Fruit fly (Drosophila melanogaster) whole organism, adult: ENCODE data around the gene Polr1E.
A peak's percentile ranks its signal among the peaks of the same experiment; 100 is the strongest.

Experiments
- CG11617 ChIP-seq: fragments of 200-800 bp; sonication (Bioruptor generic); optimal IDR thresholded peaks from 2 replicates; lab custom pipeline; 2017; ENCODE audit warnings: mild to moderate bottlenecking, missing biosample characterization, missing genetic modification reagents, missing genetic modification characterization
- CG12768 ChIP-seq: fragments of 200-800 bp; sonication (Bioruptor generic); optimal IDR thresholded peaks from 2 replicates; lab custom pipeline; 2017; ENCODE audit warnings: missing biosample characterization, missing genetic modification characterization, mild to moderate bottlenecking, moderate library complexity, missing genetic modification reagents
- CG14711 ChIP-seq: fragments of 200-800 bp; sonication (Bioruptor generic); optimal IDR thresholded peaks from 2 replicates; lab custom pipeline; 2018; ENCODE audit warnings: missing biosample characterization, mild to moderate bottlenecking, missing genetic modification characterization, moderate library complexity
- CG1620 ChIP-seq: fragments of 200-800 bp; sonication (Bioruptor generic); optimal IDR thresholded peaks from 2 replicates; lab custom pipeline; 2016; ENCODE audit warnings: missing biosample characterization, missing genetic modification characterization
- CG33017 ChIP-seq: fragments of 200-800 bp; sonication (Bioruptor generic); optimal IDR thresholded peaks from 2 replicates; lab custom pipeline; 2018; ENCODE audit warnings: missing biosample characterization, mild to moderate bottlenecking, missing genetic modification characterization, moderate library complexity
- CG5204 ChIP-seq: fragments of 200-800 bp; sonication (Bioruptor generic); optimal IDR thresholded peaks from 2 replicates; lab custom pipeline; 2016; ENCODE audit warnings: missing biosample characterization, missing genetic modification characterization
- CG7045 ChIP-seq: fragments of 200-800 bp; sonication (Bioruptor generic); optimal IDR thresholded peaks from 2 replicates; lab custom pipeline; 2017; ENCODE audit warnings: missing biosample characterization, mild to moderate bottlenecking, missing genetic modification characterization
- CG7101 ChIP-seq: fragments of 200-800 bp; sonication (Bioruptor generic); optimal IDR thresholded peaks from 2 replicates; lab custom pipeline; 2018; ENCODE audit warnings: missing biosample characterization, mild to moderate bottlenecking, missing genetic modification characterization, moderate library complexity
- Clk ChIP-seq: fragments of 200-800 bp; sonication (Bioruptor generic); optimal IDR thresholded peaks from 2 replicates; lab custom pipeline; 2017; ENCODE audit warnings: missing biosample characterization, missing genetic modification characterization
- Crg-1 ChIP-seq: fragments of 200-800 bp; sonication (Bioruptor generic); optimal IDR thresholded peaks from 2 replicates; lab custom pipeline; 2016; ENCODE audit warnings: missing biosample characterization, missing genetic modification characterization
- Hr96 ChIP-seq: fragments of 200-800 bp; sonication (Bioruptor generic); optimal IDR thresholded peaks from 2 replicates; lab custom pipeline; 2016; ENCODE audit warnings: missing biosample characterization, missing genetic modification characterization
- Mnt ChIP-seq: fragments of 200-800 bp; sonication (Bioruptor generic); optimal IDR thresholded peaks from 2 replicates; lab custom pipeline; 2016; ENCODE audit warnings: missing biosample characterization, mild to moderate bottlenecking, missing genetic modification characterization
- bab1 ChIP-seq: fragments of 200-800 bp; sonication (Bioruptor generic); optimal IDR thresholded peaks from 3 replicates; lab custom pipeline; 2019; ENCODE audit warnings: missing biosample characterization, mild to moderate bottlenecking, missing genetic modification characterization, moderate library complexity
- cic ChIP-seq: fragments of 200-800 bp; sonication (Bioruptor generic); optimal IDR thresholded peaks from 2 replicates; lab custom pipeline; 2017; ENCODE audit warnings: missing biosample characterization, mild to moderate bottlenecking, missing genetic modification characterization, moderate library complexity
- cnc ChIP-seq, 2 experiments: fragments of >200 bp; optimal IDR thresholded peaks; 2 replicates each; lab custom pipeline; 2017
- kay ChIP-seq: fragments of 200-800 bp; sonication (Bioruptor generic); peaks from one replicate; lab custom pipeline; 2016; ENCODE audit warnings: missing biosample characterization, missing genetic modification characterization, borderline replicate concordance
- ovo ChIP-seq: fragments of 200-800 bp; sonication (Bioruptor generic); optimal IDR thresholded peaks from 2 replicates; lab custom pipeline; 2016; ENCODE audit warnings: missing biosample characterization, missing genetic modification characterization
- pad ChIP-seq: fragments of 200-800 bp; sonication (Bioruptor generic); optimal IDR thresholded peaks from 3 replicates; lab custom pipeline; 2017; ENCODE audit warnings: missing biosample characterization, missing genetic modification characterization, mild to moderate bottlenecking, moderate library complexity, missing genetic modification reagents
- tj ChIP-seq: fragments of 200-800 bp; sonication (Bioruptor generic); optimal IDR thresholded peaks from 3 replicates; lab custom pipeline; 2017; ENCODE audit warnings: missing biosample characterization, mild to moderate bottlenecking, missing genetic modification characterization, moderate library complexity
- toe ChIP-seq: fragments of 200-800 bp; sonication (Bioruptor generic); optimal IDR thresholded peaks from 2 replicates; lab custom pipeline; 2016; ENCODE audit warnings: missing biosample characterization, missing genetic modification characterization

Polr1E gene

dm6 chr3R:18291831-18292230 is 9.7 kb downstream of the Polr1E start:
- peak; percentile 48 for TF ChIP-seq cic (GFP tag; lab: Kevin White, UChicago)
- TF ChIP-seq Mnt (GFP tag; lab: Kevin White, UChicago): no peak

- TF ChIP-seq toe: no peak
- TF ChIP-seq bab1: no peak
- no peak for TF ChIP-seq Clk (GFP tag; lab: Kevin White, UChicago)
- TF ChIP-seq CG11617 (GFP tag; lab: Kevin White, UChicago): no peak
- TF ChIP-seq ovo: no peak
- TF ChIP-seq CG14711 (tag; lab: Kevin White, UChicago): no peak
- no peak for TF ChIP-seq CG5204 (GFP tag; lab: Kevin White, UChicago)
- TF ChIP-seq CG7045 (GFP tag; lab: Kevin White, UChicago): no peak
- no peak for TF ChIP-seq cnc (optimal IDR thresholded peaks at IDR 0.05; lab: Kevin White, UChicago)
- no peak for TF ChIP-seq pad (GFP tag; lab: Kevin White, UChicago)
- no peak for TF ChIP-seq cic (GFP tag; lab: Kevin White, UChicago)
- TF ChIP-seq Crg-1 (GFP tag; lab: Kevin White, UChicago): no peak
- TF ChIP-seq CG12768 (GFP tag; lab: Kevin White, UChicago): no peak
- no peak for TF ChIP-seq kay (GFP tag; lab: Kevin White, UChicago)
- no peak for TF ChIP-seq Hr96 (GFP tag; lab: Kevin White, UChicago)
- no peak for TF ChIP-seq tj (GFP tag; lab: Kevin White, UChicago)
Measured at dm6 chr3R:18288677-18289076, 12.9 kb downstream of the Polr1E start, which contains the start of gene CG7131. CG7131 (minus strand) TSS chr3R:18288777.

- TF ChIP-seq CG5204 (GFP tag; lab: Kevin White, UChicago): no peak
- TF ChIP-seq Clk (GFP tag; lab: Kevin White, UChicago): no peak
- no peak for TF ChIP-seq Crg-1 (GFP tag; lab: Kevin White, UChicago)
- TF ChIP-seq bab1: peak; percentile 11
- TF ChIP-seq toe: no peak
- peak; percentile 97 for TF ChIP-seq Mnt (GFP tag; lab: Kevin White, UChicago)
- TF ChIP-seq CG7101 (tag; lab: Kevin White, UChicago): no peak
Measured at dm6 chr3R:18283441-18283840, 18.1 kb downstream of the Polr1E start, which contains the start of the genes CG14312 and CG8064. CG14312 (minus strand) TSS chr3R:18283528. CG8064 (plus strand) TSS chr3R:18283660.

dm6 chr3R:18280866-18281473 is 20.6 kb downstream of the Polr1E start:
- TF ChIP-seq CG33017 (no peak), Crg-1 (GFP tag; lab: Kevin White, UChicago) (no peak), ovo (no peak), Clk (GFP tag; lab: Kevin White, UChicago) (no peak), bab1 (no peak), CG7045 (GFP tag; lab: Kevin White, UChicago) (no peak), CG14711 (tag; lab: Kevin White, UChicago) (no peak), CG5204 (GFP tag; lab: Kevin White, UChicago) (no peak), tj (GFP tag; lab: Kevin White, UChicago) (no peak), CG1620 (GFP tag; lab: Kevin White, UChicago) (no peak), CG12768 (GFP tag; lab: Kevin White, UChicago) (no peak), CG7101 (tag; lab: Kevin White, UChicago) (no peak), pad (GFP tag; lab: Kevin White, UChicago) (no peak), cic (GFP tag; lab: Kevin White, UChicago) (no peak), Mnt (GFP tag; lab: Kevin White, UChicago) (no peak), CG11617 (GFP tag; lab: Kevin White, UChicago) (no peak), cnc (optimal IDR thresholded peaks at IDR 0.05; lab: Kevin White, UChicago) (no peak)

dm6 chr3R:18280133-18280532 is 21.4 kb downstream of the Polr1E start:
- TF ChIP-seq Clk (GFP tag; lab: Kevin White, UChicago) (no peak), Hr96 (GFP tag; lab: Kevin White, UChicago) (no peak), cic (GFP tag; lab: Kevin White, UChicago) (no peak), CG11617 (GFP tag; lab: Kevin White, UChicago) (no peak), Crg-1 (GFP tag; lab: Kevin White, UChicago) (no peak)

- no peak for TF ChIP-seq Hr96 (GFP tag; lab: Kevin White, UChicago)
- peak; percentile 34 for TF ChIP-seq kay (GFP tag; lab: Kevin White, UChicago)
- TF ChIP-seq pad (GFP tag; lab: Kevin White, UChicago): no peak
- TF ChIP-seq CG1620 (GFP tag; lab: Kevin White, UChicago): no peak
- TF ChIP-seq Mnt (GFP tag; lab: Kevin White, UChicago): peak; percentile 12
- peak; percentile 1 for TF ChIP-seq cic (GFP tag; lab: Kevin White, UChicago)
- peak; percentile 18 for TF ChIP-seq CG33017
- TF ChIP-seq cnc (optimal IDR thresholded peaks at IDR 0.05; lab: Kevin White, UChicago): no peak
Measured at dm6 chr3R:18279494-18279893, 22.0 kb downstream of the Polr1E start, which contains the start of gene CG7142. CG7142 (minus strand) TSS chr3R:18279522.

- no peak for TF ChIP-seq CG1620 (GFP tag; lab: Kevin White, UChicago)
- TF ChIP-seq kay (GFP tag; lab: Kevin White, UChicago): no peak
- TF ChIP-seq cnc (optimal IDR thresholded peaks at IDR 0.05; lab: Kevin White, UChicago): no peak
- no peak for TF ChIP-seq bab1
- TF ChIP-seq Mnt (GFP tag; lab: Kevin White, UChicago): no peak
- no peak for TF ChIP-seq CG7101 (tag; lab: Kevin White, UChicago)
- no peak for TF ChIP-seq Clk (GFP tag; lab: Kevin White, UChicago)
- no peak for TF ChIP-seq toe
- TF ChIP-seq CG33017: no peak
- no peak for TF ChIP-seq pad (GFP tag; lab: Kevin White, UChicago)
- no peak for TF ChIP-seq CG11617 (GFP tag; lab: Kevin White, UChicago)
- TF ChIP-seq CG14711 (tag; lab: Kevin White, UChicago): no peak
- no peak for TF ChIP-seq Hr96 (GFP tag; lab: Kevin White, UChicago)
- no peak for TF ChIP-seq CG7045 (GFP tag; lab: Kevin White, UChicago)
- TF ChIP-seq tj (GFP tag; lab: Kevin White, UChicago): no peak
- TF ChIP-seq CG12768 (GFP tag; lab: Kevin White, UChicago): no peak
Measured at dm6 chr3R:18277406-18277805, 24.1 kb downstream of the Polr1E start.
